Fruit fly (Drosophila melanogaster) S2 (cell line): ENCODE results near the gene spz4.

Experiments used
- CG8478 ChIP-seq: fragments of >200 bp; optimal IDR thresholded peaks from 2 replicates; lab custom pipeline; 2018
- CTCF ChIP-seq, 2 experiments: fragments of >200 bp; optimal IDR thresholded peaks; 2 replicates each; lab custom pipeline; 2018

The spz4 gene

dm6 chr2L:11501427-11501968 is at the start of gene spz4:
TSS of gene spz4 (plus strand) at chr2L:11501715.
- TF ChIP-seq CTCF (optimal IDR thresholded peaks at IDR 0.05; lab: Kevin White, UChicago) (no peak), CG8478 (no peak)

- TF ChIP-seq CTCF (optimal IDR thresholded peaks at IDR 0.05; lab: Kevin White, UChicago) (no peak), CG8478 (no peak)
Measured at dm6 chr2L:11452601-11453345, 48.7 kb upstream of the spz4 start.

DNA sequence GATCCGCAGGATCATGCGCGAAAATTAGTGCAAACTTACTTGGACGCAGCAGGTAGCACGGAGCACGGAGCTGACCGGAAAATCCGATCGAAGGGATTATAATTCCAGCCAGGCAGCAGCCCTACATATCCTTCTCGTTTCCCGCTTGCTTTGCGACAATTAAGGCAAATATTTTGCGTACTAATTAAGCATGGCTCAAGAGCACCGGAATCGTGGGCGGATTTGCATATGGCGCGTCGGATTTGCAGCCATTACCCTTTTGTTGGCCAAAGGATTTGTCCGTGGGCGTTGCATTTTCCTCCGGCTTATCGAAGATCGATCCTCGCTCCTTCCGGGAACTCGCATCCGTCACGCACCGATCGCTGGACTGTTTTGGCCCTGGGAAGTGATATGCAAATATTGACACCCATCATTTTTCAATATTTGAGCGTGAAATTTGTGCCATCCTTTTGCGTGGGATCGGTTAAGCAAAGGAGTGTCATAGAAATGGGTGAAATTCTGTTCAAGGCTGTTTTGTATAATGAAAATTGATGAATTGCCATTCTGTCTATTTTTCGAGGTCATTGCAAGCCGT is 45.9 kb upstream of the spz4 start:
- no peak for TF ChIP-seq CG8478
- no peak for TF ChIP-seq CTCF (optimal IDR thresholded peaks at IDR 0.05; lab: Kevin White, UChicago)

DNA sequence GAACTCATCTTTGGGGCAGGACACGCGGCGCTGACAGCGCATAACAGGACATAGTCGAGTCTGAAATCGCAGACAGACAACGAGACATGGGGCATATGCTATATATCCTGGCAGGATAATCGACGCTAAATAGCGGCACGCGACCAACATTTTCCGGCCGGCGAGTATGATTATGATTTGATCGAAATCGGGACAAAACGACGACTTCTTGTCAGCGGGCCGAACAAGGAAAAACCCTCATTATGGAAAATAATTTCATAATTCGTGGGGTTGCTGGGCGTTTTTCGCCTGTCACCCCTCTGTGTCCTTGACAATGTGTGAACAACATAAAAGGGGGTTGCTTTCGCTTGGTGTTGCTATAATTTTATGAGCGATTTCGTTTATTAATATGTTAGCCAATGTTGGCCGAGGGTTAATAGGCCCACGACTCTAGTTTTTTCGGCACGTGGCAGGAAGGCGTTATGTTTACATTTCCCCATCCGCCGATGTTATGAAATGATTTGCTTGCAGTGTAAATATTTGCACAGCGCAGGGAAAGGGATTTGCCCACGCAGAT is 44.8 kb upstream of the spz4 start:
- TF ChIP-seq CG8478 (no peak), CTCF (optimal IDR thresholded peaks at IDR 0.05; lab: Kevin White, UChicago) (no peak)

DNA sequence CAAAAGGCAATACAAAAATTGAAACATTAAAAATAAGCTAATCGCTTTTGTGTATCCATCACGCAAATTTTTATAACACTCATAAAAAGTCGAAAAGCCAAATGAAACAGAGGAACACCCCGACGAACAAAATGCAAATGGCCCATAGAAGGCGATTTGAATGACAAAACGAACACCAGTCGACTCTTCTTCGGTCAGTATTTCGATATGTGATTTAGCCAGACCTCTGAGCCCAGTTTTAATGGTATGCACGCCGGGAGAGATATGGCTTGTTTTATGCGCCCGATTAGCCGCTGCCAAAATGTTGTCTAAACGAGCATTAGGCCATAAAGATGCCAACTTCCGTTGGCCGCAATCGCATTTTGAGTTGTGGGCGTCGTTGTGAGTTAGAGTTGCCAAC is 33.4 kb upstream of the spz4 start:
- TF ChIP-seq CTCF (optimal IDR thresholded peaks at IDR 0.05; lab: Kevin White, UChicago): no peak
- TF ChIP-seq CG8478: no peak

- no peak for TF ChIP-seq CG8478
- no peak for TF ChIP-seq CTCF (optimal IDR thresholded peaks at IDR 0.05; lab: Kevin White, UChicago)
Measured at dm6 chr2L:11469973-11470372, 31.5 kb upstream of the spz4 start.

DNA sequence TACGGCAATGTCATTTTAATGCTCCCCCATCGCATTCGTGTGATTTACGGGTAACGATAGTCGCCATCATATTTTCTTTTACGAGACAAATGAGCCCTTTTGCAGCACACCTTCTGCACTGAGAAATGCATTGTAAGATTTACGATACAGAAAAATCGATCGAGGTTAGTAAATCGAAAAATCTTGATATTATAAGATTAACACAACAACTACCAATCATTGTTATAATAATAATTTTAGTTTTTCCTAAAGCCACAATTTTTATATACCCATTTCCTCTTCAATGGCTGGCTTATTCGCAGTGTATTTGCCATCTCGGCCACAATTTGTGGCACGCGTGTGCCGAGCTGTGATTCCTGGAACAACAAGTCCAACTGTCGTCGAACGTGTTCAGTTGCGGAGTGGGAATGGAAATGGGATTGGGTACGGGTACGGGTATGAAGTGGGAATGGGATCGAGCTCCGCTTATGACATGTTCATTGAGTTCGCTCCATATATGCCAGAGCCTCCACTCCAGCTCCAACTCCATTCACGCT is 29.5 kb upstream of the spz4 start:
- TF ChIP-seq CTCF (optimal IDR thresholded peaks at IDR 0.05; lab: Kevin White, UChicago) (no peak), CG8478 (no peak)

DNA sequence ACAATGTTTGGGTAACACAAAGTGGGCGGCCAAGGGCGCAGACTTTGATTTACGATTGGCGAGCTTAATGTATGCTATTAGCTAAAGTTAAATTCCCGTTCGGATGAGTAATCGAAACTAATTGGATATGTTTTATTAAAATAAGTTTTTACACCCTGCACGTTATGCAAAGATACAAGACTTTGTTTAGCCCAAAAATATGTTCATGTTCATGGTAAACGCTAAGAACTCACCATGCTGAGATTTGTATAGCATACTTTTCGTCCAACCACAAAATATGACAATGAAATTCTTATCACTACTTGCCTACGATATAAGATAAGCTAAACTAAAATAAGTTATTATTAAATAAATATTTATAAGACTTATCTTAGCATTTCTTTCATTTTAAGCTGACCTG is 26.6 kb upstream of the spz4 start:
- TF ChIP-seq CTCF (optimal IDR thresholded peaks at IDR 0.05; lab: Kevin White, UChicago) (no peak), CG8478 (no peak)

- TF ChIP-seq CTCF (optimal IDR thresholded peaks at IDR 0.05; lab: Kevin White, UChicago) (no peak), CG8478 (no peak)
Measured at dm6 chr2L:11484407-11484806, 17.1 kb upstream of the spz4 start, which contains the start of the genes CG43355 and sala. TSS of gene CG43355 (plus strand) at chr2L:11484707. TSS of gene sala (plus strand) at chr2L:11484707.

DNA sequence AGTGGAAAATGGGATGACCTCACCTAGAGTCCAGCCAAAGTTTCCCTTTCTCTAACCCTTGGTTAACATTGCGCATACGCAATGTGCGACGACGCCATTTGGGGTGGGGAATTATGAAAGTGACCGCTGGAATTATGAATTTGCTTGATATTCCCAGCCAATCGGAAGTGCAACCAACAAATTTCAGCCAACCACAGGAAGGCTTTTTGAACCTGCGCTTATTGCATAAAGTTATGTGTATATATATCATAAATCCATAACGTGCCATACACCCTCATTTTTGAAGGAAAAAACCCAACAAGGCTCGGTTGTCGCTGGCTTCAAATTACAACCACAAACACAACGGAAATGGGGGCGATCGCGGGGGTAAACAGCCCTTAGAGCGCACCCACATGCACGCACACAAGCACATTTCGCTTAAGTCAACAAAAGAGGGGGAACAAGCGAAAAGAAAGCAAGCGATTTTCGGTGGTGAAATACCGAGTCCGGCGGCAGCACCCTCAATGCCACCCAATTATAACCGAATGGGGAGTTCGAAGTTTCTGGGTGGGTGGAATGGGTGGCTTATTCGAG is 13.0 kb upstream of the spz4 start:
- no peak for TF ChIP-seq CG8478
- no peak for TF ChIP-seq CTCF (optimal IDR thresholded peaks at IDR 0.05; lab: Kevin White, UChicago)

dm6 chr2L:11493933-11494332 is 7.6 kb upstream of the spz4 start:
- TF ChIP-seq CTCF (optimal IDR thresholded peaks at IDR 0.05; lab: Kevin White, UChicago): peak; percentile 66 to 70
- TF ChIP-seq CG8478: no peak

DNA sequence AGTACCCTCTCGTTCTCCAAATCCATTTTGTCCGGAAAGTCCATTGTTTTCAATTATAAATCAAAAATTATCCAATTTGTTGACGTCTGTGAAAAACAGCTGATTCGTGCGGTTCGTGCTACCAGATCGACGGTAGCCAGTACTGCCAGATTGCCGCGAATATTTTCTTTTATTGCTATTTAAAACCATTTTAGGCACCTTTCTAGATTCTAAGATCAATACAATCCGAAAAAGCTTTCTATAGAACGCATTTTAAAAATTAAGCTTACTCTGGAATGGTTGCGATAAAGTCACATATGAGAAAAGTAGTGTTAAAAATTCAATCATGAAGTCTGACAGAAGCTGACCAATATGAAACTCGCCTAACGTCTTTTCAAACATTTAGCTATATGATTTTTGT is 2.7 kb upstream of the spz4 start, which contains the start of gene Cog8:
Gene Cog8, minus strand, starts transcription at position 110 of the 400 bp plus-strand sequence.
- no peak for TF ChIP-seq CG8478
- peak in 1 of 2 experiments; percentile 5 for TF ChIP-seq CTCF (optimal IDR thresholded peaks at IDR 0.05; lab: Kevin White, UChicago)

dm6 chr2L:11500649-11501048 is 866 bp upstream of the spz4 start:
- TF ChIP-seq CTCF (optimal IDR thresholded peaks at IDR 0.05; lab: Kevin White, UChicago): no peak
- TF ChIP-seq CG8478: no peak

DNA sequence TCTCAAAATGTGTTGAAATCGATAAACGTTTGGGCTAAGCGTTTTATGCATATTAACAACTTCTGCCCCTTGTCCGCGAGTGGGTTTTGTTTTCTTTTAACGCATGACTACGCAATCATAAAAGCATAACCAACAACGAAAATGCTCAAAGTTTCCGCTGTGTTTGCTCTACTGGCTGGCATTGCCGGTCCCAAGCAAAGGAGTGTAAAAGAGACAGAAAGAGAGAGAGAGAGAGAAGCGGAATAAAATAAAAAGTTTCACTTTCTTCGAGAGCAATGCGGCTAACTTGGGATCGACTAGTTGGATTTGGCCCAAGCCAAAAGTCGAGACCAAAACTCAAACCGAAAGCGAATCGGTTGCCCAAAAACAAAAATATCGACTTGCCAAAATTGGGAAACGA is 1.2 kb downstream of the spz4 start:
- TF ChIP-seq CG8478: no peak
- no peak for TF ChIP-seq CTCF (optimal IDR thresholded peaks at IDR 0.05; lab: Kevin White, UChicago)

dm6 chr2L:11504896-11505569 is 3.5 kb downstream of the spz4 start:
- no peak for TF ChIP-seq CTCF (optimal IDR thresholded peaks at IDR 0.05; lab: Kevin White, UChicago)
- TF ChIP-seq CG8478: no peak
